Worm (Caenorhabditis elegans): ENCODE measurements around the gene cdh-9.

Gene cdh-9

DNA sequence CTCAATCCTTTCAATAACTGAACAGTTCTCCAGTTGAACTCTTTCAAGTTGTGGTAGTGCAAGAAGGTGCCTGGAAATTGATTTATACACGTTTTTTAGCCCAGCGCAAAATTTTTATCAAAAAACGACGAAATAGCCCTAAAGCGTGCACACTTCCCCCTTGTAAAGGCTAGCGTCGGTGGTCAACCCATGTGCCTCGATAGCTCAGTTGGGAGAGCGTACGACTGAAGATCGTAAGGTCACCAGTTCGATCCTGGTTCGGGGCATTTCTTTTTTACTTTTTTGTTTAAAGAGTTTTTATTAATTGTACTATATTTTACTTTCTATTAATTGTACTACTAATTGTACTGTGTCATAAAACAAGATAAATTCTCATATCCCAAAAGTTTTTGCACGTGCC lies 43.7 kb upstream of the cdh-9 start (continued):
- TF ChIP-seq nhr-10 (tag; optimal IDR thresholded peaks at IDR 0.05) (no peak), aly-2 (tag; optimal IDR thresholded peaks at IDR 0.05) (no peak)

DNA sequence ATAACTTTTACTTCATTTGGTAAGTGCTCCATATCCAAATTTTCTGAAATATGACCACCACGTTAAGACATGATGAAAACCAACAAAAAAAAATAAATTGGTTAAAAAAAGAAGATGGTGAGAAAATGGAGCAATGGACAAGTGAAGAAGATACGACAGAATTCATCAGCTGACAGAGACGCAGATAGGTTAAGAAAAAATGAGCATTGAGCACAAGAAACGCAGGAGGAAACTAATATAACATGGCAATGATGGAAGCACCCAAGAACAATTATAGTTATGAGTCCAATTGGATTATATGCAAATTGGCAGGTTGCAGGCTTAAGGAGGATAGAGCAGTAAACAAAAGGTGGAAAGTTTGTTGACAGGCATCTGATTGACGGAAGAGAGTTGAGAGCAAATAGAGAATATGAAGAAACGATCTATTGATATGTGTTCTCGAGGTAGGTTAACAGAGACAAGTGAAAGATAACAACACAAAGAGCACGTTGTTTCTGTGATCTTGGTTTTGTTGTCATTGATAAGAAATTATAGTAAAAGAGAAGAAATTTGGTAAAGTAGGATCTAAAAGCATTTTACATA lies 41.1 kb upstream of the cdh-9 start, which contains the start of gene K08B5.2:
Gene K08B5.2, minus strand, starts transcription at position 43 of the 582 bp plus-strand sequence.
- TF ChIP-seq F13H6.1 (tag; optimal IDR thresholded peaks at IDR 0.05) (peak; percentile 46), skn-1 (tag; optimal IDR thresholded peaks at IDR 0.05) (no peak), sem-4 (tag; optimal IDR thresholded peaks at IDR 0.05) (no peak), zag-1 (tag; optimal IDR thresholded peaks at IDR 0.05) (no peak), blmp-1 (tag; optimal IDR thresholded peaks at IDR 0.05; ENCODE audit: insufficient read depth) (no peak), nhr-237 (tag; optimal IDR thresholded peaks at IDR 0.05) (no peak), lin-39 (tag; optimal IDR thresholded peaks at IDR 0.05) (no peak), nhr-21 (tag; optimal IDR thresholded peaks at IDR 0.05) (no peak), C34F6.9 (tag; optimal IDR thresholded peaks at IDR 0.05) (peak; percentile 39), sma-9 (GFP tag; optimal IDR thresholded peaks at IDR 0.05) (peak; percentile 23), sma-9 (tag; optimal IDR thresholded peaks at IDR 0.05) (no peak), ztf-11 (tag; optimal IDR thresholded peaks at IDR 0.05) (no peak), aly-2 (tag; optimal IDR thresholded peaks at IDR 0.05) (no peak), R02D3.7 (tag; optimal IDR thresholded peaks at IDR 0.05) (no peak), nhr-6 (tag; optimal IDR thresholded peaks at IDR 0.05) (no peak), nhr-11 (tag; optimal IDR thresholded peaks at IDR 0.05) (no peak), alr-1 (tag; optimal IDR thresholded peaks at IDR 0.05) (no peak), lsy-2 (tag; optimal IDR thresholded peaks at IDR 0.05) (peak in 1 of 2 experiments; percentile 10), ztf-4 (tag; optimal IDR thresholded peaks at IDR 0.05) (no peak), elt-3 (tag; optimal IDR thresholded peaks at IDR 0.05) (no peak), sma-3 (GFP tag; optimal IDR thresholded peaks at IDR 0.05) (no peak), fos-1 (tag; optimal IDR thresholded peaks at IDR 0.05) (no peak), unc-55 (GFP tag; optimal IDR thresholded peaks at IDR 0.05) (peak; percentile 56), crh-2 (tag; optimal IDR thresholded peaks at IDR 0.05) (peak; percentile 18), elt-1 (tag; optimal IDR thresholded peaks at IDR 0.05) (no peak), ZK546.5 (tag; optimal IDR thresholded peaks at IDR 0.05) (no peak), egl-27 (tag; optimal IDR thresholded peaks at IDR 0.05) (no peak), Y55F3AM.14 (GFP tag; optimal IDR thresholded peaks at IDR 0.05) (no peak), ceh-16 (tag; optimal IDR thresholded peaks at IDR 0.05) (no peak), mab-5 (tag; optimal IDR thresholded peaks at IDR 0.05) (no peak), gmeb-1 (tag; optimal IDR thresholded peaks at IDR 0.05) (no peak), unc-62 (GFP tag; optimal IDR thresholded peaks at IDR 0.05) (no peak), nhr-10 (tag; optimal IDR thresholded peaks at IDR 0.05) (no peak), nhr-129 (tag; optimal IDR thresholded peaks at IDR 0.05) (peak; percentile 52), dmd-4 (tag; optimal IDR thresholded peaks at IDR 0.05) (no peak), unc-39 (tag; optimal IDR thresholded peaks at IDR 0.05) (no peak), ztf-1 (GFP tag; conservative IDR thresholded peaks at IDR 0.05) (no peak), ama-1 (optimal IDR thresholded peaks at IDR 0.05) (no peak), snpc-4 (tag; optimal IDR thresholded peaks at IDR 0.05) (no peak), lin-11 (tag; optimal IDR thresholded peaks at IDR 0.05) (no peak)

DNA sequence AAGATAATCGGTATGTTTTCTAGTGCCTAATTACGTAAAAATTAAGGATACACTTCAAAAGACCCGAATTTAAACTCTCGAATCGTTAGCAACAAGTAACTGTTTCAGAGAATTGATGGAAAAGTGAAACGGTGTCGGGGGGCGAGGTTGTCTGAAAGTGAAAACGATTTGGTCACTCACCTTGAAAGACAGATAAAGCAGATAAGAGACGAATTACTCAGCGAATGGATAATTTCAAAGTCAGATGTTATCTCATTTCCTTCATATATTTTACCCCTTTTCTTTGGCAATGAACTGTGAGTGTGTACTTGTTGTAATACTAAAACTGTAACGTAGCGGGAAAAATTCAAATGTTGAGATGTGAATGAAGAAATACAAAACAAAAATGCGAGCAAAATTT lies 39.3 kb upstream of the cdh-9 start:
- TF ChIP-seq sem-4 (tag; optimal IDR thresholded peaks at IDR 0.05) (no peak), F13H6.1 (tag; optimal IDR thresholded peaks at IDR 0.05) (no peak), nhr-25 (tag; optimal IDR thresholded peaks at IDR 0.05) (peak; percentile 76), peb-1 (tag; optimal IDR thresholded peaks at IDR 0.05) (no peak), nhr-77 (tag; optimal IDR thresholded peaks at IDR 0.05) (no peak), elt-1 (tag; optimal IDR thresholded peaks at IDR 0.05) (peak; percentile 83), sma-3 (GFP tag; optimal IDR thresholded peaks at IDR 0.05) (peak; percentile 9), sma-9 (GFP tag; optimal IDR thresholded peaks at IDR 0.05) (peak; percentile 70), sma-9 (tag; optimal IDR thresholded peaks at IDR 0.05) (no peak), ceh-16 (tag; optimal IDR thresholded peaks at IDR 0.05) (peak; percentile 86), blmp-1 (tag; optimal IDR thresholded peaks at IDR 0.05; ENCODE audit: insufficient read depth) (peak; percentile 99), unc-62 (GFP tag; optimal IDR thresholded peaks at IDR 0.05) (no peak), ceh-82 (tag; optimal IDR thresholded peaks at IDR 0.05) (no peak)

Data from whole organism, L2 larva.